Worm (Caenorhabditis elegans) whole organism, L2 larva: ENCODE measurements around the gene Y37D8A.25.

ENCODE experiments used
- C34F6.9 ChIP-seq: fragments of 150-350 bp; optimal IDR thresholded peaks from 2 replicates; lab custom pipeline; 2014; ENCODE audit warnings: missing biosample characterization, missing genetic modification characterization
- F13H6.1 ChIP-seq: sonication (generic microtip); optimal IDR thresholded peaks from 2 replicates; lab custom pipeline; 2016; ENCODE audit warnings: missing genetic modification characterization, missing compliant biosample characterization
- R02D3.7 ChIP-seq: fragments of 150-350 bp; optimal IDR thresholded peaks from 2 replicates; lab custom pipeline; 2014; ENCODE audit warnings: missing biosample characterization, missing genetic modification characterization
- Y55F3AM.14 ChIP-seq: fragments of 200-800 bp; sonication (Bioruptor generic); optimal IDR thresholded peaks from 2 replicates; lab custom pipeline; 2018; ENCODE audit warnings: mild to moderate bottlenecking, missing genetic modification characterization, missing compliant biosample characterization
- ZK546.5 ChIP-seq: sonication (generic microtip); optimal IDR thresholded peaks from 2 replicates; lab custom pipeline; 2017; ENCODE audit warnings: missing biosample characterization, missing genetic modification characterization
- alr-1 ChIP-seq: fragments of 150-350 bp; optimal IDR thresholded peaks from 2 replicates; lab custom pipeline; 2014; ENCODE audit warnings: missing biosample characterization, missing genetic modification characterization
- ama-1 ChIP-seq: fragments of 150-350 bp; optimal IDR thresholded peaks from 2 replicates; lab custom pipeline; 2018; ENCODE audit warnings: inconsistent platforms
- blmp-1 ChIP-seq: sonication (generic microtip); optimal IDR thresholded peaks from 2 replicates; lab custom pipeline; 2017; ENCODE audit warnings: missing genetic modification characterization, mild to moderate bottlenecking, missing compliant biosample characterization, antibody characterized with exemption, moderate library complexity; ENCODE audit not compliant: insufficient read depth
- ceh-16 ChIP-seq: fragments of 150-350 bp; optimal IDR thresholded peaks from 2 replicates; lab custom pipeline; 2014; ENCODE audit warnings: missing biosample characterization, missing genetic modification characterization
- ceh-82 ChIP-seq: fragments of 150-350 bp; optimal IDR thresholded peaks from 2 replicates; lab custom pipeline; 2014; ENCODE audit warnings: missing biosample characterization, missing genetic modification characterization
- egl-27 ChIP-seq: sonication (generic microtip); optimal IDR thresholded peaks from 3 replicates; lab custom pipeline; 2017; ENCODE audit warnings: missing biosample characterization, missing genetic modification reagents, missing genetic modification characterization
- elt-1 ChIP-seq: fragments of 150-350 bp; optimal IDR thresholded peaks from 2 replicates; lab custom pipeline; 2014; ENCODE audit warnings: missing biosample characterization, missing genetic modification characterization
- elt-3 ChIP-seq: sonication (generic microtip); optimal IDR thresholded peaks from 2 replicates; lab custom pipeline; 2017; ENCODE audit warnings: missing biosample characterization, missing genetic modification characterization
- fos-1 ChIP-seq: fragments of 150-350 bp; optimal IDR thresholded peaks from 2 replicates; lab custom pipeline; 2014; ENCODE audit warnings: missing biosample characterization, missing genetic modification characterization
- gmeb-1 ChIP-seq: fragments of 150-350 bp; optimal IDR thresholded peaks from 2 replicates; lab custom pipeline; 2014; ENCODE audit warnings: missing biosample characterization, missing genetic modification characterization
- lin-13 ChIP-seq: fragments of 150-350 bp; optimal IDR thresholded peaks from 2 replicates; lab custom pipeline; 2014; ENCODE audit warnings: missing biosample characterization, missing genetic modification reagents, missing genetic modification characterization
- lin-39 ChIP-seq: fragments of 150-350 bp; optimal IDR thresholded peaks from 2 replicates; lab custom pipeline; 2014; ENCODE audit warnings: missing biosample characterization, missing genetic modification reagents, missing genetic modification characterization
- lsy-2 ChIP-seq, 2 experiments: fragments of 150-350 bp in 1 of 2; sonication (generic microtip) in 1 of 2; optimal IDR thresholded peaks; 2 replicates each; lab custom pipeline; 2014 to 2017; ENCODE audit warnings: missing biosample characterization in 2 of 2, missing genetic modification characterization in 2 of 2
- mdl-1 ChIP-seq, 2 experiments: fragments of 150-350 bp in 1 of 2; sonication (generic microtip) in 1 of 2; optimal IDR thresholded peaks; 2 replicates each; lab custom pipeline; 2017; ENCODE audit warnings: missing biosample characterization in 2 of 2, missing genetic modification characterization in 2 of 2
- nhr-11 ChIP-seq: fragments of 150-350 bp; optimal IDR thresholded peaks from 2 replicates; lab custom pipeline; 2014; ENCODE audit warnings: missing biosample characterization, missing genetic modification characterization
- nhr-21 ChIP-seq: fragments of 150-350 bp; optimal IDR thresholded peaks from 2 replicates; lab custom pipeline; 2014; ENCODE audit warnings: missing biosample characterization, missing genetic modification characterization
- nhr-25 ChIP-seq: fragments of 150-350 bp; sonication (generic microtip); optimal IDR thresholded peaks from 3 replicates; lab custom pipeline; 2014; ENCODE audit warnings: missing biosample characterization, missing genetic modification characterization
- nhr-6 ChIP-seq: fragments of 150-350 bp; optimal IDR thresholded peaks from 2 replicates; lab custom pipeline; 2014; ENCODE audit warnings: missing biosample characterization, missing genetic modification characterization
- nhr-77 ChIP-seq: fragments of 150-350 bp; optimal IDR thresholded peaks from 2 replicates; lab custom pipeline; 2014; ENCODE audit warnings: missing biosample characterization, missing genetic modification characterization
- sem-4 ChIP-seq: fragments of 150-350 bp; optimal IDR thresholded peaks from 2 replicates; lab custom pipeline; 2014; ENCODE audit warnings: missing biosample characterization, missing genetic modification reagents, missing genetic modification characterization
- skn-1 ChIP-seq: sonication (generic microtip); optimal IDR thresholded peaks from 2 replicates; lab custom pipeline; 2017; ENCODE audit warnings: missing biosample characterization, missing genetic modification characterization
- sma-3 ChIP-seq: sonication (generic microtip); optimal IDR thresholded peaks from 2 replicates; lab custom pipeline; 2016; ENCODE audit warnings: missing genetic modification reagents, missing genetic modification characterization, missing compliant biosample characterization
- sma-9 ChIP-seq, 2 experiments: fragments of 150-350 bp in 1 of 2; sonication (generic microtip) in 1 of 2; optimal IDR thresholded peaks; 2 replicates each; lab custom pipeline; 2014 to 2016; ENCODE audit warnings: missing genetic modification characterization in 2 of 2, mild to moderate bottlenecking in 1 of 2, missing biosample characterization in 1 of 2, missing compliant biosample characterization in 1 of 2, missing genetic modification reagents in 1 of 2, moderate library complexity in 1 of 2
- snpc-4 ChIP-seq: fragments of 150-350 bp; optimal IDR thresholded peaks from 2 replicates; lab custom pipeline; 2014; ENCODE audit warnings: missing biosample characterization, missing genetic modification characterization
- unc-39 ChIP-seq: fragments of 150-350 bp; optimal IDR thresholded peaks from 2 replicates; lab custom pipeline; 2014; ENCODE audit warnings: missing biosample characterization, missing genetic modification characterization
- unc-55 ChIP-seq: fragments of 150-350 bp; sonication (generic microtip); optimal IDR thresholded peaks from 3 replicates; lab custom pipeline; 2014; ENCODE audit warnings: missing biosample characterization, missing genetic modification reagents, missing genetic modification characterization
- zag-1 ChIP-seq: fragments of 150-350 bp; optimal IDR thresholded peaks from 2 replicates; lab custom pipeline; 2014; ENCODE audit warnings: missing biosample characterization, missing genetic modification characterization
- ztf-1 ChIP-seq: fragments of 200-800 bp; sonication (Bioruptor generic); conservative IDR thresholded peaks from 2 replicates; pipeline ENCODE4 v1.3.6; 2022; ENCODE audit warnings: missing genetic modification characterization, missing compliant biosample characterization
- ztf-11 ChIP-seq: sonication (generic microtip); optimal IDR thresholded peaks from 2 replicates; lab custom pipeline; 2017; ENCODE audit warnings: missing biosample characterization, missing genetic modification characterization

The Y37D8A.25 gene

ce11 chrIII:12819148-12819547, 905 bp downstream of the Y37D8A.25 start:
- TF ChIP-seq sem-4 (tag; lab: Kevin White, UChicago) (no peak), lin-39 (tag; lab: Kevin White, UChicago) (no peak), alr-1 (tag; lab: Kevin White, UChicago) (no peak), F13H6.1 (tag; lab: Kevin White, UChicago) (no peak), sma-9 (GFP tag; optimal IDR thresholded peaks at IDR 0.05; lab: Kevin White, UChicago) (no peak), sma-9 (tag; optimal IDR thresholded peaks at IDR 0.05; lab: Kevin White, UChicago) (no peak), gmeb-1 (tag; lab: Kevin White, UChicago) (no peak), nhr-11 (tag; lab: Kevin White, UChicago) (no peak), zag-1 (tag; lab: Kevin White, UChicago) (no peak), Y55F3AM.14 (GFP tag; lab: Kevin White, UChicago) (no peak), ztf-1 (GFP tag; lab: Robert Waterston, UW) (no peak), elt-1 (tag; lab: Kevin White, UChicago) (no peak), nhr-25 (no peak), snpc-4 (tag; lab: Kevin White, UChicago) (no peak)

- TF ChIP-seq C34F6.9 (tag; lab: Kevin White, UChicago) (peak; percentile 33), F13H6.1 (tag; lab: Kevin White, UChicago) (no peak), ztf-11 (no peak), ama-1 (peak; percentile 11), mdl-1 (tag; optimal IDR thresholded peaks at IDR 0.05; lab: Kevin White, UChicago) (no peak), lsy-2 (tag; optimal IDR thresholded peaks at IDR 0.05; lab: Kevin White, UChicago) (peak; percentile 19 to 44), nhr-21 (no peak), unc-55 (GFP tag; lab: Kevin White, UChicago) (peak; percentile 32), gmeb-1 (tag; lab: Kevin White, UChicago) (peak; percentile 31), ceh-16 (no peak), nhr-77 (tag; lab: Kevin White, UChicago) (no peak), R02D3.7 (peak; percentile 86), lin-13 (no peak), blmp-1 (tag; lab: Kevin White, UChicago) (no peak), sem-4 (tag; lab: Kevin White, UChicago) (peak; percentile 4), ZK546.5 (tag; lab: Kevin White, UChicago) (no peak), nhr-6 (tag; lab: Kevin White, UChicago) (no peak), sma-9 (GFP tag; optimal IDR thresholded peaks at IDR 0.05; lab: Kevin White, UChicago) (no peak), sma-9 (tag; optimal IDR thresholded peaks at IDR 0.05; lab: Kevin White, UChicago) (no peak)
- TF ChIP-seq, all 48 proteins: peak for 7
Observed at ce11 chrIII:12818050-12818738, 1.9 kb downstream of the Y37D8A.25 start, which contains the start of gene arx-5. Gene arx-5 (minus strand): TSS chrIII:12818100.

ce11 chrIII:12813193-12813592, 6.9 kb downstream of the Y37D8A.25 start, which contains the start of gene BE10.4:
Gene BE10.4 (plus strand): TSS chrIII:12813493.
- no peak for TF ChIP-seq zag-1 (tag; lab: Kevin White, UChicago)
- no peak for TF ChIP-seq mdl-1 (tag; optimal IDR thresholded peaks at IDR 0.05; lab: Kevin White, UChicago)
- TF ChIP-seq lsy-2 (tag; optimal IDR thresholded peaks at IDR 0.05; lab: Kevin White, UChicago): no peak
- TF ChIP-seq fos-1: no peak
- no peak for TF ChIP-seq nhr-25
- TF ChIP-seq unc-39: no peak
- TF ChIP-seq elt-3 (tag; lab: Kevin White, UChicago): no peak
- TF ChIP-seq ZK546.5 (tag; lab: Kevin White, UChicago): no peak
- TF ChIP-seq ceh-82: no peak
- TF ChIP-seq skn-1 (tag; lab: Kevin White, UChicago): no peak
- TF ChIP-seq sma-3 (GFP tag; lab: Kevin White, UChicago): no peak
- no peak for TF ChIP-seq unc-55 (GFP tag; lab: Kevin White, UChicago)
- TF ChIP-seq ztf-1 (GFP tag; lab: Robert Waterston, UW): no peak

ce11 chrIII:12807726-12808125, 12.3 kb downstream of the Y37D8A.25 start, which contains the start of gene BE10.3:
Gene BE10.3 (plus strand): TSS chrIII:12808026.
- TF ChIP-seq blmp-1 (tag; lab: Kevin White, UChicago) (no peak), nhr-11 (tag; lab: Kevin White, UChicago) (no peak), skn-1 (tag; lab: Kevin White, UChicago) (no peak), ceh-82 (no peak), ztf-11 (no peak), egl-27 (tag; lab: Kevin White, UChicago) (no peak), F13H6.1 (tag; lab: Kevin White, UChicago) (no peak), unc-39 (no peak)
